Worm (Caenorhabditis elegans) whole organism, young adult: Measurements from ENCODE around the gene R07E5.15.
A peak's percentile ranks its signal among the peaks of the same experiment; 100 is the strongest.

Experiments
- F55B11.4 ChIP-seq: sonication (generic microtip); optimal IDR thresholded peaks from 2 replicates; lab custom pipeline; 2016; ENCODE audit warnings: missing compliant biosample characterization, missing genetic modification characterization, borderline replicate concordance; ENCODE audit not compliant: insufficient read depth
- F57A8.1 ChIP-seq: fragments of 200-800 bp; sonication (Bioruptor generic); optimal IDR thresholded peaks from 2 replicates; lab custom pipeline; 2018; ENCODE audit warnings: mild to moderate bottlenecking, missing genetic modification characterization, moderate library complexity, missing compliant biosample characterization
- K11D2.4 ChIP-seq: fragments of 200-800 bp; sonication (Bioruptor generic); IDR thresholded peaks from 2 replicates; pipeline ENCODE4 v1.3.6; 2022; ENCODE audit warnings: missing genetic modification reagents, missing genetic modification characterization, missing compliant biosample characterization
- K12H6.12 ChIP-seq: fragments of 200-800 bp; sonication (Bioruptor generic); optimal IDR thresholded peaks from 2 replicates; lab custom pipeline; 2018; ENCODE audit warnings: mild to moderate bottlenecking, missing genetic modification characterization, missing compliant biosample characterization
- Y79H2A.3 ChIP-seq: fragments of 200-800 bp; sonication (Bioruptor generic); conservative IDR thresholded peaks from 2 replicates; pipeline ENCODE4 v1.3.6; 2022; ENCODE audit warnings: missing genetic modification reagents, missing genetic modification characterization, missing compliant biosample characterization
- ZK185.1 ChIP-seq: sonication (generic microtip); optimal IDR thresholded peaks from 2 replicates; lab custom pipeline; 2016; ENCODE audit warnings: mild to moderate bottlenecking, missing genetic modification characterization, missing compliant biosample characterization; ENCODE audit not compliant: poor library complexity, severe bottlenecking
- aptf-2 ChIP-seq: fragments of 200-800 bp; sonication (Bioruptor generic); conservative IDR thresholded peaks from 2 replicates; pipeline ENCODE4 v1.3.6; 2022; ENCODE audit warnings: missing genetic modification reagents, missing genetic modification characterization, missing compliant biosample characterization
- aptf-3 ChIP-seq: fragments of 200-800 bp; sonication (Bioruptor generic); IDR thresholded peaks from 2 replicates; pipeline ENCODE4 v1.3.6; 2022; ENCODE audit warnings: missing genetic modification characterization, missing compliant biosample characterization
- attf-3 ChIP-seq: fragments of 200-800 bp; sonication (Bioruptor generic); conservative IDR thresholded peaks from 2 replicates; pipeline ENCODE4 v1.3.6; 2022; ENCODE audit warnings: missing genetic modification reagents, missing genetic modification characterization, missing compliant biosample characterization
- bed-1 ChIP-seq: fragments of 200-800 bp; sonication (Bioruptor generic); IDR thresholded peaks from 2 replicates; pipeline ENCODE4 v1.3.6; 2022; ENCODE audit warnings: missing genetic modification reagents, missing genetic modification characterization, missing compliant biosample characterization
- ceh-100 ChIP-seq: fragments of 200-800 bp; sonication (Bioruptor generic); IDR thresholded peaks from 2 replicates; pipeline ENCODE4 v1.3.6; 2022; ENCODE audit warnings: missing genetic modification reagents, missing genetic modification characterization, missing compliant biosample characterization
- ceh-40 ChIP-seq: fragments of 200-800 bp; sonication (Bioruptor generic); IDR thresholded peaks from 2 replicates; pipeline ENCODE4 v1.3.6; 2022; ENCODE audit warnings: missing genetic modification characterization, missing compliant biosample characterization
- ceh-79 ChIP-seq: sonication (generic microtip); optimal IDR thresholded peaks from 2 replicates; lab custom pipeline; 2017; ENCODE audit warnings: mild to moderate bottlenecking, missing genetic modification characterization, missing compliant biosample characterization
- dpff-1 ChIP-seq: sonication (generic microtip); optimal IDR thresholded peaks from 2 replicates; lab custom pipeline; 2017; ENCODE audit warnings: mild to moderate bottlenecking, missing genetic modification characterization, missing compliant biosample characterization
- efl-1 ChIP-seq: fragments of 150-350 bp; optimal IDR thresholded peaks from 2 replicates; lab custom pipeline; 2014; ENCODE audit warnings: missing biosample characterization, missing genetic modification reagents, missing genetic modification characterization
- egl-18 ChIP-seq: fragments of 200-800 bp; sonication (Bioruptor generic); IDR thresholded peaks from 2 replicates; pipeline ENCODE4 v1.3.6; 2022; ENCODE audit warnings: missing genetic modification reagents, missing genetic modification characterization, missing compliant biosample characterization
- hlh-26 ChIP-seq: fragments of 200-800 bp; sonication (Bioruptor generic); conservative IDR thresholded peaks from 2 replicates; pipeline ENCODE4 v1.3.6; 2022; ENCODE audit warnings: missing genetic modification reagents, missing genetic modification characterization, missing compliant biosample characterization
- hmg-1.2 ChIP-seq: fragments of 200-800 bp; sonication (Bioruptor generic); IDR thresholded peaks from 2 replicates; pipeline ENCODE4 v1.3.6; 2022; ENCODE audit warnings: missing genetic modification reagents, missing genetic modification characterization, missing compliant biosample characterization
- hmg-20 ChIP-seq: fragments of 200-800 bp; sonication (Bioruptor generic); IDR thresholded peaks from 2 replicates; pipeline ENCODE4 v1.3.6; 2022; ENCODE audit warnings: missing genetic modification reagents, missing genetic modification characterization, missing compliant biosample characterization
- hrde-1 ChIP-seq: sonication (generic microtip); optimal IDR thresholded peaks from 2 replicates; lab custom pipeline; 2016; ENCODE audit warnings: missing genetic modification characterization, mild to moderate bottlenecking, missing compliant biosample characterization, moderate library complexity, missing genotype, missing genetic modification reagents, borderline replicate concordance
- lin-35 ChIP-seq, 3 experiments: fragments of 150-350 bp in 2 of 3; sonication (generic microtip) in 1 of 3; optimal IDR thresholded peaks; 2 replicates each; lab custom pipeline; 2014 to 2018; ENCODE audit warnings: missing biosample characterization in 3 of 3, missing genetic modification characterization in 3 of 3, missing genetic modification reagents in 3 of 3
- lin-54 ChIP-seq: fragments of 200-800 bp; sonication (Bioruptor generic); optimal IDR thresholded peaks from 2 replicates; lab custom pipeline; 2018; ENCODE audit warnings: mild to moderate bottlenecking, missing genetic modification characterization, missing compliant biosample characterization
- lsl-1 ChIP-seq: fragments of 200-800 bp; sonication (Bioruptor generic); optimal IDR thresholded peaks from 2 replicates; lab custom pipeline; 2018; ENCODE audit warnings: mild to moderate bottlenecking, missing genetic modification characterization, moderate library complexity, missing compliant biosample characterization
- madf-10 ChIP-seq: sonication (generic microtip); optimal IDR thresholded peaks from 2 replicates; lab custom pipeline; 2016; ENCODE audit warnings: mild to moderate bottlenecking, missing genetic modification characterization, missing compliant biosample characterization
- madf-3 ChIP-seq: fragments of 200-800 bp; sonication (Bioruptor generic); IDR thresholded peaks from 2 replicates; pipeline ENCODE4 v1.3.6; 2022; ENCODE audit warnings: missing genetic modification reagents, missing genetic modification characterization, missing compliant biosample characterization
- madf-6 ChIP-seq: fragments of 200-800 bp; sonication (Bioruptor generic); IDR thresholded peaks from 2 replicates; pipeline ENCODE4 v1.3.6; 2022; ENCODE audit warnings: missing genetic modification reagents, missing genetic modification characterization, missing compliant biosample characterization
- mcd-1 ChIP-seq: fragments of 200-800 bp; sonication (Bioruptor generic); IDR thresholded peaks from 2 replicates; pipeline ENCODE4 v1.3.6; 2022; ENCODE audit warnings: missing genetic modification reagents, missing genetic modification characterization, missing compliant biosample characterization
- mes-4 ChIP-seq: sonication (generic microtip); optimal IDR thresholded peaks from 2 replicates; lab custom pipeline; 2016; ENCODE audit warnings: missing genotype, missing genetic modification characterization, missing compliant biosample characterization
- mxl-1 ChIP-seq: sonication (generic microtip); optimal IDR thresholded peaks from 2 replicates; lab custom pipeline; 2016; ENCODE audit warnings: missing genetic modification characterization, missing compliant biosample characterization
- nhr-27 ChIP-seq: fragments of 200-800 bp; sonication (Bioruptor generic); optimal IDR thresholded peaks from 2 replicates; lab custom pipeline; 2018; ENCODE audit warnings: mild to moderate bottlenecking, missing genetic modification characterization, moderate library complexity, missing compliant biosample characterization
- pbrm-1 ChIP-seq: fragments of 200-800 bp; sonication (Bioruptor generic); IDR thresholded peaks from 2 replicates; pipeline ENCODE4 v1.3.6; 2022; ENCODE audit warnings: missing genetic modification reagents, missing genetic modification characterization, missing compliant biosample characterization
- pha-4 ChIP-seq: fragments of 150-350 bp; sonication (generic microtip); optimal IDR thresholded peaks from 2 replicates; lab custom pipeline; 2014; ENCODE audit warnings: missing biosample characterization, missing genetic modification reagents, missing genetic modification characterization
- rec-8 ChIP-seq, 2 experiments: sonication (generic microtip); optimal IDR thresholded peaks; 2 replicates each; lab custom pipeline; 2016; ENCODE audit warnings: mild to moderate bottlenecking in 2 of 2, missing genetic modification characterization in 2 of 2, missing genetic modification reagents in 2 of 2, missing genotype in 2 of 2, missing biosample characterization in 1 of 2, missing compliant biosample characterization in 1 of 2, moderate library complexity in 1 of 2
- sdz-38 ChIP-seq: sonication (generic microtip); optimal IDR thresholded peaks from 2 replicates; lab custom pipeline; 2016; ENCODE audit warnings: missing genotype, missing genetic modification characterization, missing compliant biosample characterization
- snpc-3.4 ChIP-seq: sonication (generic microtip); optimal IDR thresholded peaks from 2 replicates; lab custom pipeline; 2017; ENCODE audit warnings: missing genetic modification characterization, mild to moderate bottlenecking, missing compliant biosample characterization, antibody characterized with exemption, moderate library complexity, missing genotype, missing genetic modification reagents
- tlf-1 ChIP-seq: fragments of 200-800 bp; sonication (Bioruptor generic); optimal IDR thresholded peaks from 2 replicates; lab custom pipeline; 2018; ENCODE audit warnings: mild to moderate bottlenecking, missing genetic modification characterization, missing compliant biosample characterization
- unc-62 ChIP-seq: fragments of 150-350 bp; optimal IDR thresholded peaks from 2 replicates; lab custom pipeline; 2014; ENCODE audit warnings: missing biosample characterization, missing genetic modification reagents, missing genetic modification characterization
- xnd-1 ChIP-seq: sonication (generic microtip); optimal IDR thresholded peaks from 2 replicates; lab custom pipeline; 2016; ENCODE audit warnings: missing genotype, missing genetic modification reagents, missing genetic modification characterization, missing compliant biosample characterization
- ztf-25 ChIP-seq: fragments of 200-800 bp; sonication (Bioruptor generic); IDR thresholded peaks from 2 replicates; pipeline ENCODE4 v1.3.6; 2022; ENCODE audit warnings: missing genetic modification reagents, missing genetic modification characterization, missing compliant biosample characterization
- ztf-28 ChIP-seq: fragments of 200-800 bp; sonication (Bioruptor generic); IDR thresholded peaks from 2 replicates; pipeline ENCODE4 v1.3.6; 2022; ENCODE audit warnings: missing genetic modification reagents, missing genetic modification characterization, missing compliant biosample characterization
- ztf-3 ChIP-seq: fragments of 200-800 bp; sonication (Bioruptor generic); optimal IDR thresholded peaks from 2 replicates; lab custom pipeline; 2018; ENCODE audit warnings: mild to moderate bottlenecking, missing genetic modification characterization, missing compliant biosample characterization

R07E5.15 gene

DNA sequence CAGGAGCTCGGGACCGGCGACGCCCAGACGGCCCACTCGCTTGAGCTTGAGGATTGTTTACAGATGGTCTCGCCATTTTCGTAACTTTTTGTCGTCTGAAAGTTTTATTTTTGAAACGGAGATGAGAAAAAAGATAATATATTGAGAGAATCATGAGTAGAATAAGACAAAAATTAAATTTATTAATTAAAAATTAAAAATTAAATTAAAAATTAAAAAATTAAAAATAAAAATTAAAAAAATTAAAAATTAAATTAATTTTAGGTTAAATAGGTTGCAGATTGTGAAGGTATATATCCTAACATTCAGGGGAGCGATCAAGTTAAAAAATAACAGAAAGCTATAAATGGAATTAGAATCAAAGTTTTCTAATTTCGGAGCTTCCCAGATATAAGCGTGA lies 21.5 kb upstream of the R07E5.15 start, which contains the start of gene B0284.3:
B0284.3 (minus strand) TSS at position 101 of the 400 bp plus-strand sequence.
- no peak for TF ChIP-seq K11D2.4
- TF ChIP-seq dpff-1, result no peak
- TF ChIP-seq hlh-26 (GFP tag; lab: Robert Waterston, UW), result no peak
- TF ChIP-seq ceh-100, result no peak

DNA sequence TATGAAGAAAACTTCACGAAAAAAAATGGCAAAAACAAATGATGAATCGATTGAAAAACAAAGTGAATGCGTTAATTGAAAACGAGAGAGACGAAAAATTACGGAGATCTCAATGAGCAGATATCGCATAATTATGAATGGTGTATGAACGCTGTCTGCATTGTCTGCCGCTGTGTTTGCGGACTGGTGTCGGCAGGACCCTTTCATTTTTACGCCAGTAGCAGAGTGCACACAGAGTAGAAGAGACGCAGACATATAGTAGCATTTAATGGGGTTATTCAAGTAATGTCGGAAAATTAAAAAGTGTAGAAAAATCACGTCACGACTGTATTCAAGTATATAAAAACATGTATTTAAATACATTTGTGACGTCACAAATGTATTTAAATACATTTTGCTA lies 20.4 kb upstream of the R07E5.15 start:
- no peak for TF ChIP-seq egl-18 (GFP tag; lab: Robert Waterston, UW)
- TF ChIP-seq hmg-1.2 (GFP tag; lab: Robert Waterston, UW), result peak; percentile 69; the same call in 1 of the 2 replicates

DNA sequence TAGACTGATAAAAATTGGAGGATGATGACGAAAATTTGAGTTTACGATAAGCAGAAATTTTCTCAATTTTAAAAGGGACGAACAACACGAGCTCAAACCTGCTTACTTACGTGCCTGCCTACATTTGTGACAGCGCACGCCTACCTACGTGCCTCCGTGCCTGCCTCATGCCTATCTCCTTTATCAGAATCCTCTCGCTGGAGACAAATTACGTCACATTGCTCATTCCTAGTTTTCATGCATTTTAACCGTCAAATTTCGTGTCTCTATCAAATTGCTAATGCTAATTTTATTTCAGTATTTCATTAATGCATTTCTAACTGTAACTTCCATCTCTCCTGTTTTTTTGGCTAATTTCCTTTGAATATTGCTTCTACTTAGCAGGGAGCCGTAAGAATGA lies 19.9 kb upstream of the R07E5.15 start, which contains the start of gene pals-27:
pals-27 (plus strand) TSS at position 301 of the 400 bp plus-strand sequence.
- TF ChIP-seq lin-54 (no peak), madf-6 (GFP tag; lab: Robert Waterston, UW) (no peak), lsl-1 (GFP tag; lab: Kevin White, UChicago) (no peak), mcd-1 (no peak), ceh-40 (no peak), sdz-38 (tag; lab: Kevin White, UChicago) (no peak), pha-4 (tag; lab: Kevin White, UChicago) (no peak), attf-3 (GFP tag; lab: Robert Waterston, UW) (no peak), hrde-1 (tag; lab: Kevin White, UChicago) (no peak), Y79H2A.3 (GFP tag; lab: Robert Waterston, UW) (no peak), ceh-100 (no peak), ceh-79 (tag; lab: Kevin White, UChicago) (no peak), mes-4 (tag; lab: Kevin White, UChicago) (no peak), efl-1 (no peak)

- TF ChIP-seq lin-35 (GFP tag; optimal IDR thresholded peaks at IDR 0.05; lab: Kevin White, UChicago), result no peak
- no peak for TF ChIP-seq nhr-27 (tag; lab: Kevin White, UChicago)
- TF ChIP-seq unc-62 (GFP tag; lab: Kevin White, UChicago), result no peak
- TF ChIP-seq bed-1 (GFP tag; lab: Robert Waterston, UW), result no peak
- no peak for TF ChIP-seq ztf-25 (GFP tag; lab: Robert Waterston, UW)
Observed at ce11 chrIII:4382118-4382517, 19.1 kb upstream of the R07E5.15 start.

- TF ChIP-seq ztf-3 (GFP tag; lab: Kevin White, UChicago), result no peak
- TF ChIP-seq bed-1 (GFP tag; lab: Robert Waterston, UW), result no peak
- TF ChIP-seq aptf-2 (GFP tag; lab: Robert Waterston, UW), result no peak
- no peak for TF ChIP-seq F57A8.1 (GFP tag; lab: Kevin White, UChicago)
- TF ChIP-seq K12H6.12, result no peak
- no peak for TF ChIP-seq pbrm-1
- TF ChIP-seq mxl-1, result no peak
- TF ChIP-seq rec-8 (tag; optimal IDR thresholded peaks at IDR 0.05; lab: Kevin White, UChicago), result no peak
- TF ChIP-seq ceh-100, result no peak
- no peak for TF ChIP-seq tlf-1
- no peak for TF ChIP-seq ZK185.1 (tag; lab: Kevin White, UChicago)
- no peak for TF ChIP-seq madf-3
- no peak for TF ChIP-seq F55B11.4
- no peak for TF ChIP-seq xnd-1
- no peak for TF ChIP-seq hmg-20 (GFP tag; lab: Robert Waterston, UW)
- no peak for TF ChIP-seq madf-10 (tag; lab: Kevin White, UChicago)
- no peak for TF ChIP-seq ztf-28 (GFP tag; lab: Robert Waterston, UW)
- TF ChIP-seq aptf-3, result no peak
- no peak for TF ChIP-seq snpc-3.4 (tag; lab: Kevin White, UChicago)
Observed at ce11 chrIII:4384487-4384886, 16.8 kb upstream of the R07E5.15 start, which contains the start of gene pals-28. Gene pals-28, plus strand, starts transcription at chrIII:4384787.
